Worm (Caenorhabditis elegans) whole organism, midembryonic: Measurements from ENCODE around the gene col-94.
"Not testable (repeated sequence)": the region's sequence is repeated elsewhere in the genome, so short reads cannot be mapped to it uniquely, and the experiment has no call there.

ENCODE experiments used
- T22C8.4 ChIP-seq: fragments of 200-800 bp; sonication (Bioruptor generic); IDR thresholded peaks from 2 replicates; pipeline ENCODE4 v1.3.6; 2022; ENCODE audit warnings: missing genetic modification characterization, missing compliant biosample characterization
- flt-1 ChIP-seq: fragments of 200-800 bp; sonication (Bioruptor generic); IDR thresholded peaks from 2 replicates; pipeline ENCODE4 v1.3.6; 2022; ENCODE audit warnings: missing genetic modification characterization, missing compliant biosample characterization
- klf-2 ChIP-seq: fragments of 200-800 bp; sonication (Bioruptor generic); conservative IDR thresholded peaks from 2 replicates; pipeline ENCODE4 v1.3.6; 2022; ENCODE audit warnings: missing genetic modification reagents, missing genetic modification characterization, missing compliant biosample characterization
- ref-1 ChIP-seq: fragments of 200-800 bp; sonication (Bioruptor generic); conservative IDR thresholded peaks from 2 replicates; pipeline ENCODE4 v1.3.6; 2022; ENCODE audit warnings: missing genetic modification reagents, missing genetic modification characterization, missing compliant biosample characterization
- tab-1 ChIP-seq: fragments of 200-800 bp; sonication (Bioruptor generic); IDR thresholded peaks from 2 replicates; pipeline ENCODE4 v1.3.6; 2022; ENCODE audit warnings: missing genetic modification characterization, missing compliant biosample characterization
- ztf-23 ChIP-seq: fragments of 200-800 bp; sonication (Bioruptor generic); IDR thresholded peaks from 2 replicates; pipeline ENCODE4 v1.3.6; 2022; ENCODE audit warnings: missing genetic modification reagents, missing genetic modification characterization, missing compliant biosample characterization

DNA sequence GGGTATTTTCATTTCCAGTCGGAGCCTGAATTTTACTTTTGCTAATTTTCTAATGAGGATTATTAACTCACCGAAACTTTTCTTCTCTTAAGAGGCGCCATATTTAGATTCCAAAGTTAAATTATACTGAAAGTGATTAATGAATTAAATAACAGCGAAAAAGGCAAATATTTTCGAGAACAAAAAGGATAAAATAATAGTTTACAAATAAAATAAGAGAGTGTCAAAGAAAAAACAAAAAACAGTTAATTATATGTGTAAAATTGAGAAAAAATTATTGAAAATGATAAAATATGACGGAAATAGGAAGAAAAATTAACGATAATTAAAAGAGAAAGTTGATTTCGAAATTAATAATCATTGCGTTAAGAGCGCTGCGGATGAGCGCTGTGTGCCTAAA is 41.7 kb upstream of the col-94 start, which contains the start of gene Y48A6B.8:
- not testable (repeated sequence) for TF ChIP-seq klf-2 (GFP tag; lab: Robert Waterston, UW); ztf-23 (GFP tag; lab: Robert Waterston, UW); tab-1 (GFP tag; lab: Robert Waterston, UW); flt-1; T22C8.4 (GFP tag; lab: Robert Waterston, UW); ref-1
